Fruit fly (Drosophila melanogaster) Kc167 (cell line): Measurements from ENCODE around the gene bigmax.

ENCODE experiments used
- Myc ChIP-seq: fragments of >200 bp; optimal IDR thresholded peaks from 2 replicates; lab custom pipeline; 2017; ENCODE audit warnings: missing external identifiers
- Sin3A ChIP-seq: fragments of >200 bp; optimal IDR thresholded peaks from 2 replicates; lab custom pipeline; 2018; ENCODE audit warnings: missing external identifiers
- h ChIP-seq: fragments of >200 bp; optimal IDR thresholded peaks from 3 replicates; lab custom pipeline; 2018; ENCODE audit warnings: missing external identifiers
- insv ChIP-seq: fragments of >200 bp; optimal IDR thresholded peaks from 3 replicates; lab custom pipeline; 2018; ENCODE audit warnings: missing external identifiers
- psq ChIP-seq: fragments of >200 bp; optimal IDR thresholded peaks from 2 replicates; lab custom pipeline; 2017; ENCODE audit warnings: missing external identifiers
- ttk ChIP-seq: sonication (Bioruptor generic); optimal IDR thresholded peaks from 2 replicates; lab custom pipeline; 2017; ENCODE audit warnings: missing external identifiers

DNA sequence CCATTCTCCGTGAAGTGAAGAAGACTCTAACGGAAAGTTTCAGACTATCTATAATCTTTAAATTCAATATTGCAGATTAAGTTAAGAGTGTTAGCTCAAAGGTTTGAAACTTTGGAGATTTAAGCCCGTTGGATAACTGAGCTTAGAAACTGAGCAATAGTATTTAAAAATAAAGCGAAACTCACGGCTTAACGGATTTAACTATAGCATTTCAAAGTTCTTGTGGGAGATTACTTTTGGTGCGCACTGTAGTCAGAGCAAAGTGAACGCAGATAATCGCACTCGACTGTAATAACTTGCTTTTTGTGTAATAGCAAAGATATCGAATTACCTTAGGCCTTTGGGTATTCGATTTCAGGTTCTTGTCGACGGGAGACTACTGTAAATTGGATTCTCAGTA is 6.0 kb downstream of the bigmax start, which contains the start of gene mrt:
- no peak for TF ChIP-seq ttk (lab: Kevin White, UChicago)
- TF ChIP-seq Myc (lab: Kevin White, UChicago): no peak
- TF ChIP-seq insv (lab: Kevin White, UChicago): no peak
- no peak for TF ChIP-seq psq (lab: Kevin White, UChicago)
- TF ChIP-seq Sin3A (lab: Kevin White, UChicago): no peak
- no peak for TF ChIP-seq h (lab: Kevin White, UChicago)
